Worm (Caenorhabditis elegans) whole organism, L4 larva: ENCODE data around the gene dnc-1.

ENCODE experiments used
- R02D3.7 ChIP-seq: fragments of 150-350 bp; sonication (generic microtip); optimal IDR thresholded peaks from 3 replicates; lab custom pipeline; 2014; ENCODE audit warnings: missing biosample characterization, missing genetic modification characterization
- lin-1 ChIP-seq: fragments of 200-800 bp; sonication (Bioruptor generic); IDR thresholded peaks from 2 replicates; pipeline ENCODE4 v1.3.6; 2022; ENCODE audit warnings: missing genetic modification reagents, missing genetic modification characterization, missing compliant biosample characterization
- lir-3 ChIP-seq: sonication (generic microtip); optimal IDR thresholded peaks from 2 replicates; lab custom pipeline; 2016; ENCODE audit warnings: mild to moderate bottlenecking, missing genetic modification characterization, missing compliant biosample characterization
- mdt-29 ChIP-seq: fragments of 200-800 bp; sonication (Bioruptor generic); IDR thresholded peaks from 2 replicates; pipeline ENCODE4 v1.3.6; 2022; ENCODE audit warnings: missing genetic modification reagents, missing genetic modification characterization, missing compliant biosample characterization
- mxl-2 ChIP-seq: fragments of 200-800 bp; sonication (Bioruptor generic); conservative IDR thresholded peaks from 2 replicates; pipeline ENCODE4 v1.3.6; 2022; ENCODE audit warnings: missing genetic modification reagents, missing genetic modification characterization, missing compliant biosample characterization
- nhr-6 ChIP-seq: fragments of 150-350 bp; optimal IDR thresholded peaks from 2 replicates; lab custom pipeline; 2014; ENCODE audit warnings: missing biosample characterization, missing genetic modification characterization

- TF ChIP-seq mdt-29 (GFP tag; lab: Robert Waterston, UW) = no peak
- no peak for TF ChIP-seq nhr-6
- TF ChIP-seq lir-3 (tag; lab: Kevin White, UChicago) = no peak
- no peak for TF ChIP-seq mxl-2 (GFP tag; lab: Robert Waterston, UW)
- TF ChIP-seq lin-1 (GFP tag; lab: Robert Waterston, UW) = no peak
- TF ChIP-seq R02D3.7 = no peak
Observed at ce11 chrIV:10879542-10879941, 53.5 kb downstream of the dnc-1 start, which contains the start of gene sdz-13.
